Worm (Caenorhabditis elegans): ENCODE results near the gene srh-119.
A peak's percentile ranks its signal among the peaks of the same experiment; 100 is the strongest.

The srh-119 gene

DNA sequence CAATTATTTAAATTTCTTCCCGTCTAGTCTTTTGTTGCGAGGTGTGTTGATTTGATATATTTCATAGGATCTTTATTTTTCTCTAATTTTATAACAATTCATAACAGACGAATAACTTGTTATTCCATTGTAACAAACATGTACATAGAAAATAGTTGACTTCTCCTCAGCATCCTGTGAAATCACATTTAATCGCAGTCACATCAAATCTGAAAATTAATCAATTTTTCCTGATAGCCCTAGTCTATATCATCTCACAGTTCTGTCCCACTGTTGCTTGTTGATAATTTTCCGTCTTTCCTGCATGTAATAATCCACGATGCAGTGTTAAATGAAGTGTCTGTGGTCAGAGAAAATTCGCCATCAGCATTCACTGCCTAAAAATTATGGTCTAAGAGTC is 15.5 kb downstream of the srh-119 start:
- no peak for TF ChIP-seq F49E8.2 (tag; optimal IDR thresholded peaks at IDR 0.05; ENCODE audit: insufficient read depth)
- no peak for TF ChIP-seq ceh-58 (GFP tag; IDR thresholded peaks at IDR 0.05)
- no peak for TF ChIP-seq C17E4.6 (GFP tag; IDR thresholded peaks at IDR 0.05)
- no peak for TF ChIP-seq hrde-1 (tag; optimal IDR thresholded peaks at IDR 0.05; ENCODE audit: borderline replicate concordance)
- TF ChIP-seq ceh-100 (GFP tag; IDR thresholded peaks at IDR 0.05) = no peak
- no peak for TF ChIP-seq dpl-1 (GFP tag; optimal IDR thresholded peaks at IDR 0.05)
- no peak for TF ChIP-seq attf-3 (GFP tag; conservative IDR thresholded peaks at IDR 0.05)
- no peak for TF ChIP-seq aptf-3 (GFP tag; IDR thresholded peaks at IDR 0.05)
- TF ChIP-seq zim-3 (tag; optimal IDR thresholded peaks at IDR 0.05) = no peak

DNA sequence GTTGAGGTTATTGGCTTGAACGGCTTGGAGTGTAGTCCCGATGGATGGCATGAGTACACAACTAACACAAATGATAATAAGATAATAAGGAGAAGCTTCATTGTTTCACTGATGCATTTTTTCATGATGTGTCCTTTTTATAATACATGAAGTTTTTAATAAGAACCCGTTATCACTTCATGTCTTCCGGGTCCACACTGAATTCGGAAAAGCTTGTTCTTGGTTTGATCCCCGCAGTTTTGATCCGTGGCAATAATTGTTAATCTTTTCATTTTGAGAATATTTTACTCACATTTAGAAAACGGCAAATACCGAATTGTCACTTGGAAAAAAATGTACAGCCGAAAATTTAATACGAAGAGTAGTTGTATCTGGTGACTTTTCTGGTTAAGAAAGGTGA is 16.4 kb downstream of the srh-119 start, which contains the start of gene Y102A5C.27:
Gene Y102A5C.27 (minus strand): TSS at position 101 of the 400 bp plus-strand sequence.
- TF ChIP-seq T07F8.4 (tag; optimal IDR thresholded peaks at IDR 0.05) (no peak), madf-8 (GFP tag; conservative IDR thresholded peaks at IDR 0.05) (no peak), F10E7.11 (tag; optimal IDR thresholded peaks at IDR 0.05) (no peak), attf-6 (GFP tag; IDR thresholded peaks at IDR 0.05) (no peak), ekl-4 (GFP tag; IDR thresholded peaks at IDR 0.05) (no peak), mcd-1 (GFP tag; IDR thresholded peaks at IDR 0.05) (no peak), F39B2.1 (GFP tag; IDR thresholded peaks at IDR 0.05) (no peak)

DNA sequence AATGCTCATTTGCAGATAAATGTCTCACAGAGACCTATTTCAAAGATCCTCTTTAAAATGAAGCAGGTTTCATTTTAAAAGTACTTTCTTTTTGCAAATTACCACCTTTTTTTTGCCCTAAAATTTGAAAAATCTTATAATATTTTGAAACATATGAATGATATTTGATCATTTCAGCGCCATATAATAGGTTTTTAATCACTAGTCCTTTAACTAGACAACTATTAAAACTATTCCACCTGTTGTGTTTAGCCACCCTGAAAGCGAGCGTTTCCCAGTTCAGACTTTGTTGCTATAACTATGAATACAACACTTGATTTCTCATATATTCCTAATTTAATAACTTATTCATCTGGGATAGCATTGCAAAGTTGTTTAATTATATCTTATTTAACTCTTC is 19.5 kb downstream of the srh-119 start, which contains the start of gene srz-95:
Gene srz-95 (plus strand): TSS at position 301 of the 400 bp plus-strand sequence.
- TF ChIP-seq aptf-3 (GFP tag; IDR thresholded peaks at IDR 0.05) (no peak), cebp-1 (GFP tag; IDR thresholded peaks at IDR 0.05) (no peak), cebp-1 (tag; optimal IDR thresholded peaks at IDR 0.05) (no peak), nhr-120 (GFP tag; IDR thresholded peaks at IDR 0.05) (no peak), dpl-1 (GFP tag; optimal IDR thresholded peaks at IDR 0.05) (no peak), snpc-4 (GFP tag; optimal IDR thresholded peaks at IDR 0.05) (no peak), snpc-4 (tag; optimal IDR thresholded peaks at IDR 0.05) (no peak), attf-6 (GFP tag; IDR thresholded peaks at IDR 0.05) (no peak), T07F8.4 (tag; optimal IDR thresholded peaks at IDR 0.05) (no peak), Y79H2A.3 (GFP tag; conservative IDR thresholded peaks at IDR 0.05) (no peak), lsy-27 (tag; optimal IDR thresholded peaks at IDR 0.05; ENCODE audit: borderline replicate concordance, insufficient read depth) (no peak), C06A6.2 (GFP tag; conservative IDR thresholded peaks at IDR 0.05) (no peak), ceh-91 (GFP tag; IDR thresholded peaks at IDR 0.05) (no peak), F52B5.7 (tag; optimal IDR thresholded peaks at IDR 0.05) (no peak), chd-7 (tag; optimal IDR thresholded peaks at IDR 0.05) (no peak)

DNA sequence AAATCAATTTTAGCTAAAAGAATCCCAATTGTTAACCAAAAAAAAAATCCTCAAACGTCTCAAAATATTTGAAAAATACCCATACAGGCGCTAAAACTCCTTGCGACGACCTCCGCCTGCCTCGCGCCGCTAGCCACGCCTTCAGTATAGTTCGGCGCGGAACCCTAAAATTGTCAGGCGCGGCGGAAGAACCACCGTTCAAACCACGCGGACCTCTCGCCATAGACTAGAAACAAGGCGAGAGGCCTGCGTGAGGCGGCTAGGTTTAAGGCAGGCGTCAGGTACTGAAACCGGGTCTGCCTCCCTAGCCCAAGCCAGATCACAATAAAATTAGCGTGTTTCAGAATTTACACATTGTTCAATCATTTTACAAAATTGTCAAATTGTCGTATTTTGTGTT is 20.1 kb downstream of the srh-119 start:
- no peak for TF ChIP-seq B0019.2 (GFP tag; conservative IDR thresholded peaks at IDR 0.05)
- TF ChIP-seq ztf-3 (GFP tag; optimal IDR thresholded peaks at IDR 0.05) = no peak
- peak; percentile 67 for TF ChIP-seq zfh-2 (GFP tag; conservative IDR thresholded peaks at IDR 0.05)
- no peak for TF ChIP-seq nhr-90 (tag; optimal IDR thresholded peaks at IDR 0.05)
- TF ChIP-seq nfya-2 (GFP tag; IDR thresholded peaks at IDR 0.05) = no peak
- TF ChIP-seq lin-35 (GFP tag; optimal IDR thresholded peaks at IDR 0.05) = no peak
- no peak for TF ChIP-seq snpc-1.1 (tag; optimal IDR thresholded peaks at IDR 0.05; ENCODE audit: insufficient read depth)
- no peak for TF ChIP-seq aptf-2 (GFP tag; conservative IDR thresholded peaks at IDR 0.05)
